Worm (Caenorhabditis elegans) whole organism, L2 larva: Measurements from ENCODE around the gene Y105C5B.3.

Experiments used
- ama-1 ChIP-seq: fragments of 150-350 bp; optimal IDR thresholded peaks from 2 replicates; lab custom pipeline; 2018; ENCODE audit warnings: inconsistent platforms
- fos-1 ChIP-seq: fragments of 150-350 bp; optimal IDR thresholded peaks from 2 replicates; lab custom pipeline; 2014; ENCODE audit warnings: missing biosample characterization, missing genetic modification characterization
- mab-5 ChIP-seq: fragments of 150-350 bp; optimal IDR thresholded peaks from 2 replicates; lab custom pipeline; 2014; ENCODE audit warnings: missing biosample characterization, missing genetic modification characterization
- nhr-6 ChIP-seq: fragments of 150-350 bp; optimal IDR thresholded peaks from 2 replicates; lab custom pipeline; 2014; ENCODE audit warnings: missing biosample characterization, missing genetic modification characterization

DNA sequence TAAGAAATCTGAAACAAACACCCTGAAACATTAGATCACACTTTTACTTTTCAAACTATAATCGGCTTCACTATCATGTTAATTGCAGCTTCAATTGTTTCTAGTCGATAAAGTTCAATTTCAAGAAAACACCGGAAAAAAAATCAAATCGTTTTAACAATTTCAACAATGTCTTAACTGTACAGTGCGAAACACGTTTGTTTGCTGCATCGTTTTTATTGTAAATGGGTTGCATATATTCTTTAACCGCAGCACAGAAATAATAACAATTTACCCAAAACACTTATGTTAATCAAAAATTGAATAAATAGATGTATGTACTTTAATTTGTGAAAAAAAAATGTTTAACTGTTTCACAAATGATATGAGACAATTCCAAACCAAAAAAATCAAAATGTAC, 40.0 kb upstream of the Y105C5B.3 start:
- TF ChIP-seq ama-1 (lab: Kevin White, UChicago) (no peak), fos-1 (tag; lab: Kevin White, UChicago) (no peak), nhr-6 (tag; lab: Kevin White, UChicago) (no peak), mab-5 (no peak)
